Fruit fly (Drosophila melanogaster) whole organism, embryonic: Measurements from ENCODE around the gene hog.

Source experiments
- Abd-B ChIP-seq: fragments of 200-800 bp; sonication (Bioruptor generic); optimal IDR thresholded peaks from 2 replicates; lab custom pipeline; 2018; ENCODE audit warnings: missing biosample characterization, mild to moderate bottlenecking, missing genetic modification characterization, moderate library complexity
- Asciz ChIP-seq: fragments of 200-800 bp; sonication (Bioruptor generic); optimal IDR thresholded peaks from 2 replicates; lab custom pipeline; 2017; ENCODE audit warnings: missing biosample characterization, mild to moderate bottlenecking, missing genetic modification characterization, missing genetic modification reagents
- Awh ChIP-seq: fragments of 200-800 bp; sonication (Bioruptor generic); IDR thresholded peaks from 2 replicates; pipeline ENCODE4, ENCODE4 v1.3.6; 2022; ENCODE audit warnings: missing biosample characterization, missing genetic modification characterization
- BEAF-32 ChIP-seq: fragments of 200-800 bp; sonication (Bioruptor generic); optimal IDR thresholded peaks from 3 replicates; lab custom pipeline; 2017; ENCODE audit warnings: missing biosample characterization, missing genetic modification characterization, mild to moderate bottlenecking, moderate library complexity, missing genetic modification reagents
- CG10321 ChIP-seq: fragments of 200-800 bp; sonication (Bioruptor generic); IDR thresholded peaks from 2 replicates; pipeline ENCODE4 v1.3.6; 2022; ENCODE audit warnings: missing biosample characterization, missing genetic modification characterization
- CG11560 ChIP-seq: fragments of 200-800 bp; sonication (Bioruptor generic); IDR thresholded peaks from 3 replicates; pipeline ENCODE4 v1.3.6; 2022; ENCODE audit warnings: missing biosample characterization, missing genetic modification characterization
- CG12299 ChIP-seq: fragments of 200-800 bp; sonication (Bioruptor generic); optimal IDR thresholded peaks from 2 replicates; lab custom pipeline; 2018; ENCODE audit warnings: missing biosample characterization, mild to moderate bottlenecking, missing genetic modification characterization
- CG13894 ChIP-seq: fragments of 200-800 bp; sonication (Bioruptor generic); optimal IDR thresholded peaks from 3 replicates; lab custom pipeline; 2018; ENCODE audit warnings: missing biosample characterization, mild to moderate bottlenecking, missing genetic modification characterization, moderate library complexity
- CG14965 ChIP-seq: fragments of 200-800 bp; sonication (Bioruptor generic); optimal IDR thresholded peaks from 2 replicates; lab custom pipeline; 2016; ENCODE audit warnings: missing biosample characterization, missing genetic modification characterization, borderline replicate concordance
- CG15601 ChIP-seq: fragments of 200-800 bp; sonication (Bioruptor generic); optimal IDR thresholded peaks from 3 replicates; lab custom pipeline; 2019; ENCODE audit warnings: missing biosample characterization, mild to moderate bottlenecking, missing genetic modification characterization, moderate library complexity
- CG1602 ChIP-seq: fragments of 200-800 bp; sonication (Bioruptor generic); optimal IDR thresholded peaks from 3 replicates; lab custom pipeline; 2016; ENCODE audit warnings: missing biosample characterization, missing genetic modification characterization
- CG17186 ChIP-seq: fragments of 200-800 bp; sonication (Bioruptor generic); optimal IDR thresholded peaks from 3 replicates; lab custom pipeline; 2017; ENCODE audit warnings: missing biosample characterization, missing genetic modification reagents, missing genetic modification characterization
- CG17361 ChIP-seq: fragments of 200-800 bp; sonication (Bioruptor generic); IDR thresholded peaks from 3 replicates; pipeline ENCODE4 v1.3.6; 2022; ENCODE audit warnings: missing biosample characterization, missing genetic modification characterization
- CG18619 ChIP-seq: fragments of 200-800 bp; sonication (Bioruptor generic); optimal IDR thresholded peaks from 3 replicates; lab custom pipeline; 2017; ENCODE audit warnings: missing biosample characterization, mild to moderate bottlenecking, missing genetic modification characterization
- CG2199 ChIP-seq: fragments of 200-800 bp; sonication (Bioruptor generic); IDR thresholded peaks from 3 replicates; pipeline ENCODE4 v1.3.6; 2022; ENCODE audit warnings: missing biosample characterization, missing genetic modification characterization
- CG32767 ChIP-seq: fragments of 200-800 bp; sonication (Bioruptor generic); IDR thresholded peaks from 2 replicates; pipeline ENCODE4 v1.3.6; 2022; ENCODE audit warnings: missing biosample characterization, missing genetic modification characterization
- CG33557 ChIP-seq: fragments of 200-800 bp; sonication (Bioruptor generic); optimal IDR thresholded peaks from 2 replicates; lab custom pipeline; 2019; ENCODE audit warnings: missing biosample characterization, mild to moderate bottlenecking, missing genetic modification characterization, moderate library complexity
- CG4707 ChIP-seq: fragments of 200-800 bp; sonication (Bioruptor generic); optimal IDR thresholded peaks from 2 replicates; lab custom pipeline; 2018; ENCODE audit warnings: missing biosample characterization, mild to moderate bottlenecking, missing genetic modification characterization, moderate library complexity
- CG4730 ChIP-seq: fragments of 200-800 bp; sonication (Bioruptor generic); IDR thresholded peaks from 2 replicates; pipeline ENCODE4 v1.3.6; 2022; ENCODE audit warnings: missing biosample characterization, missing genetic modification characterization
- CG4820 ChIP-seq: fragments of 200-800 bp; sonication (Bioruptor generic); optimal IDR thresholded peaks from 3 replicates; lab custom pipeline; 2016; ENCODE audit warnings: missing biosample characterization, missing genetic modification characterization
- CG4854 ChIP-seq: fragments of 200-800 bp; sonication (Bioruptor generic); optimal IDR thresholded peaks from 2 replicates; lab custom pipeline; 2016; ENCODE audit warnings: missing biosample characterization, missing genetic modification characterization, inconsistent platforms
- CG6683 ChIP-seq: fragments of 200-800 bp; sonication (Bioruptor generic); optimal IDR thresholded peaks from 2 replicates; lab custom pipeline; 2017; ENCODE audit warnings: missing biosample characterization, mild to moderate bottlenecking, missing genetic modification characterization, missing genetic modification reagents
- CG6791 ChIP-seq: fragments of 200-800 bp; sonication (Bioruptor generic); IDR thresholded peaks from 3 replicates; pipeline ENCODE4 v1.3.6; 2022; ENCODE audit warnings: missing biosample characterization, missing genetic modification characterization; ENCODE audit not compliant: partially characterized antibody
- CG7556 ChIP-seq: fragments of 200-800 bp; sonication (Bioruptor generic); optimal IDR thresholded peaks from 2 replicates; lab custom pipeline; 2017; ENCODE audit warnings: missing biosample characterization, mild to moderate bottlenecking, missing genetic modification characterization
- CG7963 ChIP-seq: fragments of 200-800 bp; sonication (Bioruptor generic); IDR thresholded peaks from 3 replicates; pipeline ENCODE4 v1.3.6; 2022; ENCODE audit warnings: missing biosample characterization, missing genetic modification characterization; ENCODE audit not compliant: partially characterized antibody
- CG7987 ChIP-seq: fragments of 200-800 bp; sonication (Bioruptor generic); optimal IDR thresholded peaks from 2 replicates; lab custom pipeline; 2018; ENCODE audit warnings: missing biosample characterization, mild to moderate bottlenecking, missing genetic modification characterization, moderate library complexity
- Dll ChIP-seq: fragments of 200-800 bp; sonication (Bioruptor generic); IDR thresholded peaks from 4 replicates; pipeline ENCODE4 v1.3.6; 2022; ENCODE audit warnings: missing biosample characterization, missing genetic modification characterization; ENCODE audit not compliant: partially characterized antibody
- Doc2 ChIP-seq: fragments of 200-800 bp; sonication (Bioruptor generic); IDR thresholded peaks from 2 replicates; pipeline ENCODE4 v1.3.6; 2022; ENCODE audit warnings: missing biosample characterization, missing genetic modification characterization
- GATAe ChIP-seq: fragments of 200-800 bp; sonication (Bioruptor generic); conservative IDR thresholded peaks from 2 replicates; pipeline ENCODE4 v1.3.6; 2022; ENCODE audit warnings: missing biosample characterization, missing genetic modification characterization
- HHEX ChIP-seq: fragments of 200-800 bp; sonication (Bioruptor generic); optimal IDR thresholded peaks from 3 replicates; lab custom pipeline; 2017; ENCODE audit warnings: missing biosample characterization, mild to moderate bottlenecking, missing genetic modification characterization, missing genetic modification reagents
- HLHmδ ChIP-seq: fragments of 200-800 bp; sonication (Bioruptor generic); optimal IDR thresholded peaks from 2 replicates; lab custom pipeline; 2018; ENCODE audit warnings: missing biosample characterization, mild to moderate bottlenecking, missing genetic modification characterization, moderate library complexity
- HmgZ ChIP-seq: fragments of 200-800 bp; sonication (Bioruptor generic); optimal IDR thresholded peaks from 2 replicates; lab custom pipeline; 2018; ENCODE audit warnings: missing biosample characterization, mild to moderate bottlenecking, missing genetic modification characterization
- NC2β ChIP-seq: fragments of 200-800 bp; sonication (Bioruptor generic); optimal IDR thresholded peaks from 2 replicates; lab custom pipeline; 2016; ENCODE audit warnings: missing biosample characterization, missing genetic modification characterization
- Nf-YA ChIP-seq: fragments of 200-800 bp; sonication (Bioruptor generic); IDR thresholded peaks from 2 replicates; pipeline ENCODE4 v1.3.6; 2022; ENCODE audit warnings: missing biosample characterization, missing genetic modification characterization
- Ptx1 ChIP-seq: fragments of 200-800 bp; sonication (Bioruptor generic); IDR thresholded peaks from 2 replicates; pipeline ENCODE4 v1.3.6; 2022; ENCODE audit warnings: missing biosample characterization, missing genetic modification characterization
- Scr ChIP-seq: fragments of 200-800 bp; sonication (Bioruptor generic); IDR thresholded peaks from 2 replicates; pipeline ENCODE4 v1.3.6; 2022; ENCODE audit warnings: missing biosample characterization, missing genetic modification characterization; ENCODE audit not compliant: partially characterized antibody
- Side ChIP-seq: fragments of 200-800 bp; sonication (Bioruptor generic); optimal IDR thresholded peaks from 2 replicates; lab custom pipeline; 2016; ENCODE audit warnings: missing biosample characterization, missing genetic modification characterization
- cas ChIP-seq: fragments of 200-800 bp; sonication (Bioruptor generic); IDR thresholded peaks from 2 replicates; pipeline ENCODE4 v1.3.6; 2022; ENCODE audit warnings: missing biosample characterization, missing genetic modification characterization
- cato ChIP-seq: fragments of 200-800 bp; sonication (Bioruptor generic); optimal IDR thresholded peaks from 2 replicates; lab custom pipeline; 2016; ENCODE audit warnings: missing biosample characterization, missing genetic modification characterization, borderline replicate concordance
- corto ChIP-seq: fragments of 200-800 bp; sonication (Bioruptor generic); optimal IDR thresholded peaks from 2 replicates; lab custom pipeline; 2016; ENCODE audit warnings: missing biosample characterization, mild to moderate bottlenecking, missing genetic modification characterization, moderate library complexity
- da ChIP-seq: fragments of 200-800 bp; sonication (Bioruptor generic); optimal IDR thresholded peaks from 2 replicates; lab custom pipeline; 2016; ENCODE audit warnings: missing biosample characterization, missing genetic modification characterization
- ewg ChIP-seq: fragments of 200-800 bp; sonication (Bioruptor generic); optimal IDR thresholded peaks from 3 replicates; lab custom pipeline; 2017; ENCODE audit warnings: mild to moderate bottlenecking, missing biosample characterization, missing genetic modification reagents, missing genetic modification characterization
- ham ChIP-seq: fragments of 200-800 bp; sonication (Bioruptor generic); IDR thresholded peaks from 2 replicates; pipeline ENCODE4 v1.3.6; 2022; ENCODE audit warnings: missing biosample characterization, missing genetic modification characterization
- insv ChIP-seq, 2 experiments: fragments of 200-800 bp; sonication (Bioruptor generic); optimal IDR thresholded peaks; 3 replicates each; lab custom pipeline; 2016 to 2018; ENCODE audit warnings: missing biosample characterization in 2 of 2, missing genetic modification characterization in 2 of 2
- org-1 ChIP-seq: fragments of 200-800 bp; sonication (Bioruptor generic); optimal IDR thresholded peaks from 2 replicates; lab custom pipeline; 2017; ENCODE audit warnings: missing biosample characterization, missing genetic modification characterization
- scrt ChIP-seq: fragments of 200-800 bp; sonication (Bioruptor generic); optimal IDR thresholded peaks from 2 replicates; lab custom pipeline; 2018; ENCODE audit warnings: missing biosample characterization, mild to moderate bottlenecking, missing genetic modification characterization, moderate library complexity
- sim ChIP-seq: fragments of 200-800 bp; sonication (Bioruptor generic); IDR thresholded peaks from 2 replicates; pipeline ENCODE4 v1.3.6; 2022; ENCODE audit warnings: missing biosample characterization, missing genetic modification characterization
- sima ChIP-seq: fragments of 200-800 bp; sonication (Bioruptor generic); optimal IDR thresholded peaks from 2 replicates; lab custom pipeline; 2016; ENCODE audit warnings: missing biosample characterization, missing genetic modification characterization
- sr ChIP-seq: fragments of 200-800 bp; sonication (Bioruptor generic); IDR thresholded peaks from 3 replicates; pipeline ENCODE4 v1.3.6; 2022; ENCODE audit warnings: missing biosample characterization, missing genetic modification characterization
- wdn ChIP-seq: fragments of 200-800 bp; sonication (Bioruptor generic); IDR thresholded peaks from 2 replicates; pipeline ENCODE4 v1.3.6; 2022; ENCODE audit warnings: missing biosample characterization, missing genetic modification characterization

The hog gene

DNA sequence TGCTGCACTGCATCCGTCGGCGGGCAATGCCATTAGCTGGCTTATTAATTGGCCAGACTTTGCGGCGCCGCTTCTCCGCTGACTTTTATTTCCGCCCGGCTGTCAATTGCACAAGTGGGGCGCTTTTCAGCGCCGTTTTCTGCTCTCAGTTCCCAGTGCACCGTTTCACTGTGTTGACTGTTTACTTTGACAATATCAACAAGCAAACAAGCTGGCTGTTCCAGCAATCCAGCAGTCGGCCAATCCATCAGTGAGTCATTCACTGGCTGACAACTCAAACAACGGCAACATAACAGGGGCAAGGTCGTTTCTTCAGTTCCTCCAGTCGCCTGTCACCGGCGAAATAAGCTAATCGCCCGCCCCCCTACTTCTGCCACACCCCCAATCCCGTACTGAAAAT, 1.5 kb downstream of the hog start (continued):
- peak; percentile 67 for TF ChIP-seq Side (GFP tag; lab: Kevin White, UChicago)
- TF ChIP-seq CG10321 (GFP tag; lab: Robert Waterston, UW), result 0 out of 2 replicates have a peak, but pooled peaks have one; percentile 27
- TF ChIP-seq cas (GFP tag; lab: Robert Waterston, UW), result no peak
- peak; percentile 88 for TF ChIP-seq org-1 (GFP tag; lab: Kevin White, UChicago)
- TF ChIP-seq CG32767 (GFP tag; lab: Robert Waterston, UW), result peak; percentile 61
- TF ChIP-seq Abd-B, result peak; percentile 1
- TF ChIP-seq ewg (GFP tag; lab: Kevin White, UChicago), result peak; percentile 82
- TF ChIP-seq GATAe (GFP tag; lab: Robert Waterston, UW), result no peak
- TF ChIP-seq corto (GFP tag; lab: Kevin White, UChicago), result no peak
- peak; percentile 47; the same call in 1 of the 2 replicates for TF ChIP-seq CG4730
- TF ChIP-seq CG6791 (GFP tag; lab: Robert Waterston, UW), result no peak
- peak; percentile 67 for TF ChIP-seq cato (GFP tag; lab: Kevin White, UChicago)
- TF ChIP-seq CG17186, result peak; percentile 70
- TF ChIP-seq CG33557 (GFP tag; lab: Kevin White, UChicago), result peak; percentile 71
- peak; percentile 73 for TF ChIP-seq CG14965
- peak; percentile 60 for TF ChIP-seq da (GFP tag; lab: Kevin White, UChicago)
- peak; percentile 85 for TF ChIP-seq sim (GFP tag; lab: Robert Waterston, UW)
- TF ChIP-seq CG7987 (GFP tag; lab: Kevin White, UChicago), result peak; percentile 90
- TF ChIP-seq Awh (GFP tag; lab: Robert Waterston, UW), result peak; percentile 94
- peak; percentile 77 for TF ChIP-seq CG7556 (GFP tag; lab: Kevin White, UChicago)
- TF ChIP-seq CG2199 (GFP tag; lab: Robert Waterston, UW), result no peak
- TF ChIP-seq Nf-YA (GFP tag; lab: Robert Waterston, UW), result peak; percentile 86
- TF ChIP-seq HHEX (GFP tag; lab: Kevin White, UChicago), result peak; percentile 90
- TF ChIP-seq Ptx1, result peak; percentile 45; the same call in 1 of the 2 replicates
- peak; percentile 80 for TF ChIP-seq HmgZ (tag; lab: Kevin White, UChicago)
- TF ChIP-seq wdn (GFP tag; lab: Robert Waterston, UW), result peak; percentile 64
- peak; percentile 64 for TF ChIP-seq CG4820 (GFP tag; lab: Kevin White, UChicago)
- peak; percentile 82 for TF ChIP-seq CG4707
- TF ChIP-seq sr, result peak; percentile 83
- peak; percentile 70; the same call in 2 of the 3 replicates for TF ChIP-seq CG17361 (GFP tag; lab: Robert Waterston, UW)
- TF ChIP-seq BEAF-32 (GFP tag; lab: Kevin White, UChicago), result no peak
- TF ChIP-seq sima (GFP tag; lab: Kevin White, UChicago), result peak; percentile 58
- 0 out of 3 replicates have a peak, but pooled peaks have one; percentile 14 for TF ChIP-seq CG11560 (tag; lab: Robert Waterston, UW)
- TF ChIP-seq CG7963 (GFP tag; lab: Robert Waterston, UW), result no peak
- peak; percentile 62 for TF ChIP-seq scrt (GFP tag; lab: Kevin White, UChicago)
- peak; percentile 85 for TF ChIP-seq CG18619
- peak; percentile 79 for TF ChIP-seq CG6683
- TF ChIP-seq CG4854 (GFP tag; lab: Kevin White, UChicago), result peak; percentile 78
- TF ChIP-seq CG13894, result no peak
- peak; percentile 95 for TF ChIP-seq Asciz
- no peak for TF ChIP-seq Scr (GFP tag; lab: Robert Waterston, UW)
- peak; percentile 56 for TF ChIP-seq CG12299 (tag; lab: Kevin White, UChicago)
- peak in 1 of 2 experiments; percentile 18 for TF ChIP-seq insv (GFP tag; optimal IDR thresholded peaks at IDR 0.05; lab: Kevin White, UChicago)
- TF ChIP-seq Dll (GFP tag; lab: Robert Waterston, UW), result no peak
- TF ChIP-seq ham, result no peak
- TF ChIP-seq CG1602 (GFP tag; lab: Kevin White, UChicago), result peak; percentile 36
- TF ChIP-seq Doc2 (GFP tag; lab: Robert Waterston, UW), result no peak
- TF ChIP-seq CG15601 (tag; lab: Kevin White, UChicago), result peak; percentile 85
- TF ChIP-seq HLHmδ, result peak; percentile 89
- TF ChIP-seq NC2β (GFP tag; lab: Kevin White, UChicago), result peak; percentile 68
